Fruit fly (Drosophila melanogaster) whole organism, wandering third instar larva: ENCODE data around the gene Cpr67Fa1.

Source experiments
- N ChIP-seq: fragments of >200 bp; optimal IDR thresholded peaks from 2 replicates; lab custom pipeline; 2018; ENCODE audit warnings: missing biosample characterization, missing external identifiers, missing genetic modification characterization
- br ChIP-seq: fragments of 200-800 bp; sonication (Bioruptor generic); optimal IDR thresholded peaks from 2 replicates; lab custom pipeline; 2016; ENCODE audit warnings: missing biosample characterization, missing genetic modification characterization
- foxo ChIP-seq, 2 experiments: fragments of 200-800 bp; sonication (Bioruptor generic); optimal IDR thresholded peaks; 2 replicates in 1 of 2; 3 replicates in 1 of 2; lab custom pipeline; 2016 to 2017; ENCODE audit warnings: missing biosample characterization in 2 of 2, missing genetic modification characterization in 2 of 2

DNA sequence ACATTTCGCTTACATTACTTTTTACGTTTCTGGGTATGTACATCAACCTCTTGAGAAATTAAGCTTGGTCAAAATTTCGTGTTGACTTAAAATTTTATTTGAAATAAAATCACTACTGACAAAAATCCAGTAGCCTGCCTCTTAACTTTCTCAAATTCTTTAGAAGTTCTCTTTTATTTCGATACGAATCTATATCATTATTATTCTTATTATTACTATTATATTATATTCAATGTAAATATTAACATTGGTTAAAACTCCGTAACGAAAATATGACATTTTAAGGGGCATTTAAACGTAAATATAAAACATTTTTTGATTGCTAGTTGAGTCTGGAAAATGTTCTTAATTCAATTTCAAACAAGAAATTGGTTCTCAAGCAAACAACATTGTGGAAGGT, 3.4 kb upstream of the Cpr67Fa1 start, which contains the start of gene OXA1L:
- TF ChIP-seq N (GFP tag; lab: Kevin White, UChicago) (no peak), foxo (GFP tag; optimal IDR thresholded peaks at IDR 0.05; lab: Kevin White, UChicago) (no peak), br (no peak)
